Fruit fly (Drosophila melanogaster): ENCODE results near the gene cup.

The cup gene

DNA sequence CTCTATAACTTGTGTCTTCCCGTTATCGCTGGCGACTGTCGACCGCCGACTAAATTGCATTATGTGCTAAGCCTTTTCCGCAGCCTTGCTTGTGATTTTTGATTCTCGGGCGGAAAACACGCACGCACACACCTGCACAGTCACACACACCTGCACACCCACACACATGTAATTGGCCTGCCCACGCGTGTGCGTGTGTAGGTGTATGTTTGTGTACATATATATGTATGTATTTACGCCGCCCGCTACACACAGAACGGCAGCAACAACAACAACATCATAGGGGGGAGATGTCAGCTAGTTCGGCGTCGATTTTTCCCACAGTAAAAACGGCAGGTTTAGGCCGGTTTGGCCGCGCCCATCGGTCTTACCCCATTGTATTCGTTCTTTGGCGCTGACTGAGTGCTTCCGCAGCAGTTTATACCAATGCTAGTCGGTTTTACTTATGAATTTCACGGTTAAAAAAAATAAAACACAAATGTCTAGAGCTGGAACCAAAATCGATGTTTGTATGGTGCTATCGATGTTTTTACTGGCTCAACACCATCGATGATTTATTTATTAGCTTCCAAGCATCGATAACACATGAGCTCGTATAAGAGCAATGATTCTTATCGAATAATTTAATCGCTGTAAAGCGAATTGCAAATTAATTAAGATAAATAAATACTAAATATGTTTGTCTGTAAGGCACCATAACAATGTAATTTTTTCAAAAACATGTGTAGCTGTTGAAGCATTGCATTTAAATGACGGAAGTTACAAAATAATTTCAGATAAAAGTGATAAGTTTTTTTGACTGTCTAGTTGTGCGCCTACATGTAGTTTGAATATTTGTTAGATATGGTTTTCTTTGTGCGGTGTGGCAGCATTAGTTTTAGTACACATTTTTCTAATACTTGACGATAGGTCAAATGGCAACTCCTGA lies 59.6 kb downstream of the cup start, which contains the start of gene homer:
TSS of gene homer (minus strand) at position 538 of the 928 bp plus-strand sequence.
- TF ChIP-seq ttk (optimal IDR thresholded peaks at IDR 0.05) (no peak), h (optimal IDR thresholded peaks at IDR 0.05) (no peak)

DNA sequence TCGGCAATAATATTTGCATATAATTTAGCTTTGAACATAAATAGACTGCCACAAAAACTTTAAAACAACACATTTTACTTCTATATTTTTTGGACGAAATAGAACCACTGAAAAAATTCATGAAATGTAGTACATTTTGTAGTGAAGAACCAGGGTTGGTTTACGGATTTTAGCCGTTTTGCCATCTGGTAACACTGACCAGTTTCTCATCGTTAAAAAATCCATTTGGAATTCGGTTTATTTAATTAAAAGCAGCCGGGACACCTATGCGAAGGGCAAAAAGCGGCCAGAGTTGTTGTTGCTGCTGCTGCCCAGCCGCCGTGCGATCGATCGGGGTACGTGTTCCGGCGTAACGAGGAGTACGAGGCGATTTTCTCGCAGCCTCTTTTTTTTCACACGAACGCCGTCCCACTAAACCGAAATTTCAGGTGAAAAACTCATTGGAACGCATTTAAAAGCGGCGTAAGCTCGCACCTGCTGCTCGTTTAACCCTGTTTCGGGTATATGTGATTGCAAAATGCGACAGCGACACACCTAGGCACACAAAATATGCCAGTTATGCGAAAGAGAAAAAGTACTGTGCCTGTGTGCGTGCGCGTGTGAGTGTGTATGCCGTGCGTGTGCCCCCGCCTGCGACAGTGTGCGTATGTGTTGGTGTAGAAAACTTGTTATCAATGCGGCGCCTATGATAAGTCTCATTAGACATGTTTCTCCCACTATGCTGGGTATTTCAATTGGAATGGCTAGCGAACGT lies 60.5 kb downstream of the cup start, which contains the start of gene Liprin-alpha:
TSS of gene Liprin-alpha (plus strand) at position 154 of the 754 bp plus-strand sequence.
- TF ChIP-seq insv (optimal IDR thresholded peaks at IDR 0.05) (no peak), h (optimal IDR thresholded peaks at IDR 0.05) (no peak), Myc (optimal IDR thresholded peaks at IDR 0.05) (no peak), psq (optimal IDR thresholded peaks at IDR 0.05) (no peak), Sin3A (optimal IDR thresholded peaks at IDR 0.05) (no peak), ttk (optimal IDR thresholded peaks at IDR 0.05) (no peak)
